Fruit fly (Drosophila melanogaster): ENCODE measurements around the gene ss.

- TF ChIP-seq Sin3A (optimal IDR thresholded peaks at IDR 0.05) (no peak), Myc (optimal IDR thresholded peaks at IDR 0.05) (no peak), insv (optimal IDR thresholded peaks at IDR 0.05) (no peak)
Measured at dm6 chr3R:16327549-16327948, 75.9 kb downstream of the ss start, which contains the start of gene CG17930.
